Worm (Caenorhabditis elegans) whole organism, L1 larva: ENCODE data around the gene maph-1.3.

Source experiments
- C16A3.4 ChIP-seq: fragments of 150-350 bp; optimal IDR thresholded peaks from 2 replicates; lab custom pipeline; 2014; ENCODE audit warnings: missing biosample characterization, missing genetic modification characterization
- aly-2 ChIP-seq: fragments of 150-350 bp; optimal IDR thresholded peaks from 2 replicates; lab custom pipeline; 2014; ENCODE audit warnings: missing biosample characterization, missing genetic modification characterization
- ama-1 ChIP-seq: fragments of 150-350 bp; optimal IDR thresholded peaks from 2 replicates; lab custom pipeline; 2014
- ceh-63 ChIP-seq: fragments of 200-800 bp; sonication (Bioruptor generic); optimal IDR thresholded peaks from 2 replicates; lab custom pipeline; 2018; ENCODE audit warnings: mild to moderate bottlenecking, missing genetic modification characterization, missing compliant biosample characterization
- ces-1 ChIP-seq: fragments of 150-350 bp; optimal IDR thresholded peaks from 2 replicates; lab custom pipeline; 2014; ENCODE audit warnings: missing biosample characterization, missing genetic modification reagents, missing genetic modification characterization
- dsc-1 ChIP-seq: sonication (generic microtip); optimal IDR thresholded peaks from 2 replicates; lab custom pipeline; 2016; ENCODE audit warnings: mild to moderate bottlenecking, missing genetic modification characterization, missing compliant biosample characterization
- efl-1 ChIP-seq, 4 experiments: fragments of 150-350 bp; optimal IDR thresholded peaks in 3 of 4; peaks in 1 of 4; 1 replicate in 1 of 4; 2 replicates in 3 of 4; lab custom pipeline; 2014; ENCODE audit warnings: missing biosample characterization in 2 of 4, missing genetic modification characterization in 2 of 4, missing genetic modification reagents in 2 of 4
- egl-13 ChIP-seq: sonication (generic microtip); optimal IDR thresholded peaks from 2 replicates; lab custom pipeline; 2016; ENCODE audit warnings: missing genotype, missing genetic modification reagents, missing genetic modification characterization, missing compliant biosample characterization
- elt-2 ChIP-seq: sonication (generic microtip); optimal IDR thresholded peaks from 2 replicates; lab custom pipeline; 2016; ENCODE audit warnings: missing genetic modification characterization, mild to moderate bottlenecking, inconsistent platforms, missing compliant biosample characterization, missing genetic modification reagents
- fkh-10 ChIP-seq: sonication (generic microtip); optimal IDR thresholded peaks from 2 replicates; lab custom pipeline; 2017; ENCODE audit warnings: missing biosample characterization, missing genetic modification reagents, missing genetic modification characterization
- fos-1 ChIP-seq: fragments of 150-350 bp; optimal IDR thresholded peaks from 2 replicates; lab custom pipeline; 2014; ENCODE audit warnings: missing biosample characterization, missing genetic modification characterization
- hlh-17 ChIP-seq: fragments of 200-800 bp; sonication (Bioruptor generic); optimal IDR thresholded peaks from 2 replicates; lab custom pipeline; 2018; ENCODE audit warnings: missing genetic modification characterization, mild to moderate bottlenecking, missing compliant biosample characterization, moderate library complexity, borderline replicate concordance
- hpl-2 ChIP-seq: fragments of 150-350 bp; optimal IDR thresholded peaks from 2 replicates; lab custom pipeline; 2014; ENCODE audit warnings: missing biosample characterization, missing genetic modification reagents, missing genetic modification characterization
- jun-1 ChIP-seq: fragments of 150-350 bp; optimal IDR thresholded peaks from 2 replicates; lab custom pipeline; 2014; ENCODE audit warnings: missing biosample characterization, missing genetic modification reagents, missing genetic modification characterization
- lin-35 ChIP-seq, 2 experiments: fragments of 150-350 bp; optimal IDR thresholded peaks; 2 replicates each; lab custom pipeline; 2014; ENCODE audit warnings: missing biosample characterization in 2 of 2, missing genetic modification characterization in 2 of 2, missing genetic modification reagents in 2 of 2
- lir-3 ChIP-seq: sonication (generic microtip); optimal IDR thresholded peaks from 2 replicates; lab custom pipeline; 2016; ENCODE audit warnings: mild to moderate bottlenecking, missing genetic modification characterization, moderate library complexity, missing compliant biosample characterization; ENCODE audit not compliant: poor library complexity
- lsy-2 ChIP-seq, 2 experiments: fragments of 150-350 bp; optimal IDR thresholded peaks; 2 replicates each; lab custom pipeline; 2014; ENCODE audit warnings: missing biosample characterization in 2 of 2, missing genetic modification characterization in 2 of 2
- mdl-1 ChIP-seq, 2 experiments: fragments of 150-350 bp; optimal IDR thresholded peaks; 2 replicates each; lab custom pipeline; 2014 to 2017; ENCODE audit warnings: missing biosample characterization in 2 of 2, missing genetic modification characterization in 2 of 2, inconsistent platforms in 1 of 2
- mep-1 ChIP-seq: fragments of 150-350 bp; optimal IDR thresholded peaks from 2 replicates; lab custom pipeline; 2014; ENCODE audit warnings: missing biosample characterization, missing genetic modification characterization
- nhr-11 ChIP-seq: fragments of 150-350 bp; optimal IDR thresholded peaks from 2 replicates; lab custom pipeline; 2014; ENCODE audit warnings: missing biosample characterization, missing genetic modification characterization
- nhr-12 ChIP-seq: sonication (generic microtip); optimal IDR thresholded peaks from 2 replicates; lab custom pipeline; 2017; ENCODE audit warnings: missing biosample characterization, missing genetic modification characterization
- nhr-19 ChIP-seq: fragments of 200-800 bp; sonication (Bioruptor generic); conservative IDR thresholded peaks from 2 replicates; pipeline ENCODE4 v1.3.6; 2022; ENCODE audit warnings: missing genetic modification characterization, missing compliant biosample characterization
- nhr-20 ChIP-seq: sonication (generic microtip); optimal IDR thresholded peaks from 2 replicates; lab custom pipeline; 2016; ENCODE audit warnings: mild to moderate bottlenecking, missing genetic modification characterization, missing compliant biosample characterization
- nhr-237 ChIP-seq: fragments of 150-350 bp; optimal IDR thresholded peaks from 2 replicates; lab custom pipeline; 2014; ENCODE audit warnings: missing biosample characterization, missing genetic modification characterization
- nhr-47 ChIP-seq: sonication (generic microtip); optimal IDR thresholded peaks from 2 replicates; lab custom pipeline; 2016; ENCODE audit warnings: mild to moderate bottlenecking, missing genetic modification characterization, moderate library complexity, missing compliant biosample characterization
- nhr-71 ChIP-seq: sonication (generic microtip); optimal IDR thresholded peaks from 2 replicates; lab custom pipeline; 2016; ENCODE audit warnings: mild to moderate bottlenecking, missing genetic modification characterization, moderate library complexity, missing compliant biosample characterization
- nhr-76 ChIP-seq: sonication (generic microtip); optimal IDR thresholded peaks from 2 replicates; lab custom pipeline; 2017; ENCODE audit warnings: missing biosample characterization, missing genetic modification characterization
- nhr-77 ChIP-seq: fragments of 150-350 bp; optimal IDR thresholded peaks from 2 replicates; lab custom pipeline; 2014; ENCODE audit warnings: missing biosample characterization, missing genetic modification characterization
- nhr-85 ChIP-seq: sonication (generic microtip); peaks from one replicate; lab custom pipeline; 2016; ENCODE audit warnings: missing genetic modification characterization, inconsistent platforms, missing compliant biosample characterization
- nhr-90 ChIP-seq: sonication (generic microtip); optimal IDR thresholded peaks from 2 replicates; lab custom pipeline; 2016; ENCODE audit warnings: mild to moderate bottlenecking, missing genetic modification characterization, missing compliant biosample characterization; ENCODE audit not compliant: poor library complexity
- pag-3 ChIP-seq: sonication (generic microtip); optimal IDR thresholded peaks from 2 replicates; lab custom pipeline; 2017; ENCODE audit warnings: missing genetic modification characterization, mild to moderate bottlenecking, missing compliant biosample characterization, antibody characterized with exemption, borderline replicate concordance; ENCODE audit not compliant: insufficient read depth
- rnt-1 ChIP-seq: sonication (generic microtip); optimal IDR thresholded peaks from 2 replicates; lab custom pipeline; 2016; ENCODE audit warnings: mild to moderate bottlenecking, missing genetic modification characterization, moderate library complexity, missing compliant biosample characterization
- snu-23 ChIP-seq: sonication (generic microtip); optimal IDR thresholded peaks from 2 replicates; lab custom pipeline; 2016; ENCODE audit warnings: missing genetic modification characterization, missing compliant biosample characterization
- swsn-7 ChIP-seq: sonication (generic microtip); optimal IDR thresholded peaks from 2 replicates; lab custom pipeline; 2016; ENCODE audit warnings: missing genetic modification characterization, missing compliant biosample characterization
- unc-130 ChIP-seq: fragments of 150-350 bp; optimal IDR thresholded peaks from 2 replicates; lab custom pipeline; 2017; ENCODE audit warnings: missing biosample characterization, missing genetic modification characterization, inconsistent platforms
- unc-62 ChIP-seq: fragments of 150-350 bp; optimal IDR thresholded peaks from 2 replicates; lab custom pipeline; 2014; ENCODE audit warnings: missing biosample characterization, missing genetic modification reagents, missing genetic modification characterization
- unc-98 ChIP-seq: fragments of 200-800 bp; sonication (Bioruptor generic); IDR thresholded peaks from 2 replicates; pipeline ENCODE4 v1.3.6; 2022; ENCODE audit warnings: missing genetic modification characterization, missing compliant biosample characterization
- xbp-1 ChIP-seq: sonication (generic microtip); optimal IDR thresholded peaks from 2 replicates; lab custom pipeline; 2016; ENCODE audit warnings: missing genetic modification characterization, missing compliant biosample characterization
- ztf-4 ChIP-seq: fragments of 150-350 bp; optimal IDR thresholded peaks from 2 replicates; lab custom pipeline; 2014; ENCODE audit warnings: missing biosample characterization, missing genetic modification characterization

maph-1.3 gene

ce11 chrIII:3867937-3868929, 23.5 kb downstream of the maph-1.3 start (continued):
- TF ChIP-seq hlh-17 (no peak), nhr-76 (tag; lab: Kevin White, UChicago) (no peak), egl-13 (tag; lab: Kevin White, UChicago) (no peak), pag-3 (tag; lab: Kevin White, UChicago) (no peak)

- TF ChIP-seq ces-1 (GFP tag; lab: Kevin White, UChicago) (no peak), ztf-4 (tag; lab: Kevin White, UChicago) (no peak), efl-1 (optimal IDR thresholded peaks at IDR 0.05; lab: Kevin White, UChicago) (peak; percentile 1 to 5), efl-1 (GFP tag; optimal IDR thresholded peaks at IDR 0.05 in 1 of 2; lab: Kevin White, UChicago) (peak in 1 of 2 experiments; percentile 86), unc-62 (GFP tag; lab: Kevin White, UChicago) (no peak), xbp-1 (tag; lab: Kevin White, UChicago) (peak; percentile 19), hpl-2 (GFP tag; lab: Kevin White, UChicago) (peak; percentile 44), nhr-19 (GFP tag; lab: Robert Waterston, UW) (peak; percentile 20; the same call in 1 of the 2 replicates), nhr-11 (tag; lab: Kevin White, UChicago) (peak; percentile 25), C16A3.4 (peak; percentile 7), mep-1 (tag; lab: Kevin White, UChicago) (no peak), snu-23 (GFP tag; lab: Kevin White, UChicago) (peak; percentile 8), nhr-12 (tag; lab: Kevin White, UChicago) (no peak), lin-35 (GFP tag; optimal IDR thresholded peaks at IDR 0.05; lab: Kevin White, UChicago) (peak in 1 of 2 experiments; percentile 15), swsn-7 (tag; lab: Kevin White, UChicago) (no peak), dsc-1 (tag; lab: Kevin White, UChicago) (peak; percentile 23), lir-3 (no peak), fkh-10 (no peak), nhr-20 (tag; lab: Kevin White, UChicago) (peak; percentile 2), nhr-71 (peak; percentile 22), ceh-63 (GFP tag; lab: Kevin White, UChicago) (no peak), fos-1 (tag; lab: Kevin White, UChicago) (peak; percentile 66), aly-2 (peak; percentile 67), nhr-47 (tag; lab: Kevin White, UChicago) (peak; percentile 6), nhr-85 (peak; percentile 40), ama-1 (lab: Kevin White, UChicago) (peak; percentile 31), nhr-77 (tag; lab: Kevin White, UChicago) (peak; percentile 35), jun-1 (tag; lab: Kevin White, UChicago) (no peak), rnt-1 (no peak), mdl-1 (tag; optimal IDR thresholded peaks at IDR 0.05; lab: Kevin White, UChicago) (no peak), nhr-90 (tag; lab: Kevin White, UChicago) (peak; percentile 17), lsy-2 (tag; optimal IDR thresholded peaks at IDR 0.05; lab: Kevin White, UChicago) (peak in 1 of 2 experiments; percentile 67)
Measured at ce11 chrIII:3869292-3869781, 24.6 kb downstream of the maph-1.3 start.

ce11 chrIII:3871763-3872486, 27.2 kb downstream of the maph-1.3 start:
- TF ChIP-seq ces-1 (GFP tag; lab: Kevin White, UChicago) (no peak), nhr-237 (tag; lab: Kevin White, UChicago) (no peak), unc-98 (GFP tag; lab: Robert Waterston, UW) (no peak), nhr-90 (tag; lab: Kevin White, UChicago) (no peak), efl-1 (optimal IDR thresholded peaks at IDR 0.05; lab: Kevin White, UChicago) (no peak), efl-1 (GFP tag; optimal IDR thresholded peaks at IDR 0.05 in 1 of 2; lab: Kevin White, UChicago) (peak in 1 of 2 experiments; percentile 7), egl-13 (tag; lab: Kevin White, UChicago) (no peak), elt-2 (tag; lab: Kevin White, UChicago) (peak; percentile 20), unc-130 (no peak)
